Worm (Caenorhabditis elegans): ENCODE measurements around the gene ddo-1.

The ddo-1 gene

ce11 chrV:17798789-17799188 lies 21.8 kb upstream of the ddo-1 start, which contains the start of gene srx-18:
TSS of gene srx-18 (minus strand) at chrV:17798889.
- TF ChIP-seq mxl-3 (GFP tag; optimal IDR thresholded peaks at IDR 0.05) (no peak), ZK337.2 (GFP tag; IDR thresholded peaks at IDR 0.05) (no peak), php-3 (GFP tag; IDR thresholded peaks at IDR 0.05) (no peak), nhr-41 (GFP tag; IDR thresholded peaks at IDR 0.05) (no peak)

- TF ChIP-seq ceh-44 (GFP tag; IDR thresholded peaks at IDR 0.05) (no peak), ztf-7 (tag; optimal IDR thresholded peaks at IDR 0.05) (no peak), T20F7.1 (GFP tag; optimal IDR thresholded peaks at IDR 0.05) (no peak), pqm-1 (tag; optimal IDR thresholded peaks at IDR 0.05) (no peak)
Observed at ce11 chrV:17795655-17796054, 18.6 kb upstream of the ddo-1 start, which contains the start of gene srh-288. TSS of gene srh-288 (minus strand) at chrV:17795755.

ce11 chrV:17793986-17794385 lies 17.0 kb upstream of the ddo-1 start, which contains the start of gene srh-289:
TSS of gene srh-289 (minus strand) at chrV:17794086.
- no peak for TF ChIP-seq skn-1 (tag; optimal IDR thresholded peaks at IDR 0.05)
- TF ChIP-seq hlh-30 (tag; optimal IDR thresholded peaks at IDR 0.05; ENCODE audit: insufficient read depth) = no peak
- no peak for TF ChIP-seq Y5F2A.4 (GFP tag; optimal IDR thresholded peaks at IDR 0.05)
- no peak for TF ChIP-seq ceh-28 (tag; optimal IDR thresholded peaks at IDR 0.05)
- no peak for TF ChIP-seq unc-39 (tag; optimal IDR thresholded peaks at IDR 0.05)
- no peak for TF ChIP-seq egl-43 (GFP tag; IDR thresholded peaks at IDR 0.05)
- no peak for TF ChIP-seq vab-7 (GFP tag; IDR thresholded peaks at IDR 0.05)
- TF ChIP-seq ceh-20 (GFP tag; IDR thresholded peaks at IDR 0.05) = no peak
- no peak for TF ChIP-seq nhr-102 (tag; optimal IDR thresholded peaks at IDR 0.05)
- TF ChIP-seq mep-1 (tag; optimal IDR thresholded peaks at IDR 0.05) = no peak
- TF ChIP-seq hlh-11 (tag; optimal IDR thresholded peaks at IDR 0.05) = no peak
- TF ChIP-seq ZK546.5 (tag; optimal IDR thresholded peaks at IDR 0.05) = no peak

- TF ChIP-seq aha-1 (tag) (peak; percentile 64), unc-62 (GFP tag; optimal IDR thresholded peaks at IDR 0.05 in 1 of 2) (peak in 1 of 2 experiments; percentile 20), unc-62 (tag; optimal IDR thresholded peaks at IDR 0.05) (no peak), ctbp-1 (GFP tag; IDR thresholded peaks at IDR 0.05) (no peak), hmg-1.1 (GFP tag; IDR thresholded peaks at IDR 0.05) (no peak)
Observed at ce11 chrV:17790191-17790590, 13.2 kb upstream of the ddo-1 start, which contains the start of gene srh-290. TSS of gene srh-290 (plus strand) at chrV:17790491.

ce11 chrV:17784363-17784762 lies 7.3 kb upstream of the ddo-1 start:
- TF ChIP-seq dmd-8 (GFP tag; IDR thresholded peaks at IDR 0.05) = no peak
- peak in 1 of 2 experiments; percentile 90 for TF ChIP-seq unc-62 (GFP tag; optimal IDR thresholded peaks at IDR 0.05 in 1 of 2)
- no peak for TF ChIP-seq unc-62 (tag; optimal IDR thresholded peaks at IDR 0.05)

ce11 chrV:17783542-17783941 lies 6.5 kb upstream of the ddo-1 start, which contains the start of gene srab-12:
TSS of gene srab-12 (minus strand) at chrV:17783642.
- TF ChIP-seq egl-27 (tag; optimal IDR thresholded peaks at IDR 0.05) (no peak), Y105C5A.15 (GFP tag; IDR thresholded peaks at IDR 0.05) (no peak), nhr-25 (tag; optimal IDR thresholded peaks at IDR 0.05; ENCODE audit: borderline replicate concordance, insufficient read depth) (no peak), egl-43 (GFP tag; IDR thresholded peaks at IDR 0.05) (no peak), F26F4.8 (GFP tag; conservative IDR thresholded peaks at IDR 0.05) (no peak), mxl-2 (GFP tag; conservative IDR thresholded peaks at IDR 0.05) (no peak), snpc-1.2 (GFP tag; IDR thresholded peaks at IDR 0.05) (no peak), ceh-28 (tag; optimal IDR thresholded peaks at IDR 0.05) (no peak), D1046.2 (GFP tag; IDR thresholded peaks at IDR 0.05) (no peak), lir-3 (tag; optimal IDR thresholded peaks at IDR 0.05) (no peak), jun-1 (tag; optimal IDR thresholded peaks at IDR 0.05) (no peak), hlh-11 (tag; optimal IDR thresholded peaks at IDR 0.05) (no peak), Y48G9A.11 (GFP tag; IDR thresholded peaks at IDR 0.05) (no peak), mes-2 (tag; optimal IDR thresholded peaks at IDR 0.05; ENCODE audit: poor library complexity, severe bottlenecking) (no peak), dpl-1 (GFP tag; optimal IDR thresholded peaks at IDR 0.05) (no peak), nhr-28 (tag; optimal IDR thresholded peaks at IDR 0.05) (no peak), aly-2 (tag; optimal IDR thresholded peaks at IDR 0.05) (no peak), unc-62 (GFP tag; optimal IDR thresholded peaks at IDR 0.05 in 1 of 2) (no peak), unc-62 (tag; optimal IDR thresholded peaks at IDR 0.05) (no peak)

Data from whole organism, L4 larva.